Worm (Caenorhabditis elegans): Measurements from ENCODE around the gene T03G6.7.
A peak's percentile ranks its signal among the peaks of the same experiment; 100 is the strongest.

T03G6.7 gene

ce11 chrX:2549322-2549721 lies 44.5 kb upstream of the T03G6.7 start (continued):
- TF ChIP-seq unc-130 (GFP tag; optimal IDR thresholded peaks at IDR 0.05) (no peak), ztf-18 (tag; optimal IDR thresholded peaks at IDR 0.05) (peak; percentile 74), ceh-100 (GFP tag; IDR thresholded peaks at IDR 0.05) (no peak), fkh-3 (tag; optimal IDR thresholded peaks at IDR 0.05) (peak; percentile 51), Y53G8AR.9 (GFP tag; conservative IDR thresholded peaks at IDR 0.05) (no peak), ceh-91 (GFP tag; IDR thresholded peaks at IDR 0.05) (0 out of 2 replicates have a peak, but pooled peaks have one; percentile 12), mcd-1 (GFP tag; IDR thresholded peaks at IDR 0.05) (peak; percentile 54; the same call in 1 of the 2 replicates), B0336.3 (GFP tag; IDR thresholded peaks at IDR 0.05) (peak; percentile 76), tbx-9 (tag; optimal IDR thresholded peaks at IDR 0.05; ENCODE audit: borderline replicate concordance) (no peak), T07F8.4 (tag; optimal IDR thresholded peaks at IDR 0.05) (peak; percentile 72), Y67H2A.10 (GFP tag; conservative IDR thresholded peaks at IDR 0.05) (no peak), F52B5.7 (tag; optimal IDR thresholded peaks at IDR 0.05) (peak; percentile 60), aptf-3 (GFP tag; IDR thresholded peaks at IDR 0.05) (peak; percentile 43; the same call in 1 of the 2 replicates), hmg-1.2 (GFP tag; IDR thresholded peaks at IDR 0.05) (peak; percentile 74), K11D2.4 (GFP tag; IDR thresholded peaks at IDR 0.05) (peak; percentile 36; the same call in 1 of the 2 replicates), dpl-1 (GFP tag; optimal IDR thresholded peaks at IDR 0.05) (no peak), lin-35 (GFP tag; optimal IDR thresholded peaks at IDR 0.05) (peak in 1 of 3 experiments; percentile 61), xnd-1 (tag; optimal IDR thresholded peaks at IDR 0.05) (no peak), nfya-1 (tag; optimal IDR thresholded peaks at IDR 0.05; ENCODE audit: borderline replicate concordance, insufficient read depth) (no peak), F39B2.1 (GFP tag; IDR thresholded peaks at IDR 0.05) (no peak), madf-6 (GFP tag; IDR thresholded peaks at IDR 0.05) (0 out of 2 replicates have a peak, but pooled peaks have one; percentile 20), B0019.2 (GFP tag; conservative IDR thresholded peaks at IDR 0.05) (0 out of 2 replicates have a peak, but pooled peaks have one; percentile 25), tlf-1 (GFP tag; optimal IDR thresholded peaks at IDR 0.05) (peak; percentile 33), somi-1 (GFP tag; optimal IDR thresholded peaks at IDR 0.05) (peak; percentile 29), nhr-80 (tag; optimal IDR thresholded peaks at IDR 0.05) (peak; percentile 35), attf-3 (GFP tag; conservative IDR thresholded peaks at IDR 0.05) (no peak), lin-40 (tag; optimal IDR thresholded peaks at IDR 0.05) (peak; percentile 81), rcor-1 (GFP tag; IDR thresholded peaks at IDR 0.05) (peak; percentile 51; the same call in 1 of the 2 replicates), snpc-1.3 (tag; optimal IDR thresholded peaks at IDR 0.05; ENCODE audit: insufficient read depth) (peak; percentile 18), ztf-6 (GFP tag; IDR thresholded peaks at IDR 0.05) (0 out of 2 replicates have a peak, but pooled peaks have one; percentile 20), mel-28 (tag; optimal IDR thresholded peaks at IDR 0.05; ENCODE audit: borderline replicate concordance) (no peak), chd-7 (tag; optimal IDR thresholded peaks at IDR 0.05) (peak; percentile 81), lsy-27 (tag; optimal IDR thresholded peaks at IDR 0.05; ENCODE audit: borderline replicate concordance, insufficient read depth) (peak; percentile 74), sea-2 (GFP tag; IDR thresholded peaks at IDR 0.05) (0 out of 2 replicates have a peak, but pooled peaks have one; percentile 53), mes-4 (tag; optimal IDR thresholded peaks at IDR 0.05) (peak; percentile 66), F57C9.4 (tag; optimal IDR thresholded peaks at IDR 0.05) (peak; percentile 25), ekl-4 (GFP tag; IDR thresholded peaks at IDR 0.05) (peak; percentile 30; the same call in 1 of the 2 replicates), rpc-1 (optimal IDR thresholded peaks at IDR 0.05) (peak; percentile 81), rpc-1 (tag; optimal IDR thresholded peaks at IDR 0.05) (peak; percentile 88), T26A5.8 (tag; optimal IDR thresholded peaks at IDR 0.05) (no peak)

Data from whole organism, young adult.